Fruit fly (Drosophila melanogaster): Measurements from ENCODE around the gene Sf3a2.
A peak's percentile ranks its signal among the peaks of the same experiment; 100 is the strongest.

Sf3a2 gene

DNA sequence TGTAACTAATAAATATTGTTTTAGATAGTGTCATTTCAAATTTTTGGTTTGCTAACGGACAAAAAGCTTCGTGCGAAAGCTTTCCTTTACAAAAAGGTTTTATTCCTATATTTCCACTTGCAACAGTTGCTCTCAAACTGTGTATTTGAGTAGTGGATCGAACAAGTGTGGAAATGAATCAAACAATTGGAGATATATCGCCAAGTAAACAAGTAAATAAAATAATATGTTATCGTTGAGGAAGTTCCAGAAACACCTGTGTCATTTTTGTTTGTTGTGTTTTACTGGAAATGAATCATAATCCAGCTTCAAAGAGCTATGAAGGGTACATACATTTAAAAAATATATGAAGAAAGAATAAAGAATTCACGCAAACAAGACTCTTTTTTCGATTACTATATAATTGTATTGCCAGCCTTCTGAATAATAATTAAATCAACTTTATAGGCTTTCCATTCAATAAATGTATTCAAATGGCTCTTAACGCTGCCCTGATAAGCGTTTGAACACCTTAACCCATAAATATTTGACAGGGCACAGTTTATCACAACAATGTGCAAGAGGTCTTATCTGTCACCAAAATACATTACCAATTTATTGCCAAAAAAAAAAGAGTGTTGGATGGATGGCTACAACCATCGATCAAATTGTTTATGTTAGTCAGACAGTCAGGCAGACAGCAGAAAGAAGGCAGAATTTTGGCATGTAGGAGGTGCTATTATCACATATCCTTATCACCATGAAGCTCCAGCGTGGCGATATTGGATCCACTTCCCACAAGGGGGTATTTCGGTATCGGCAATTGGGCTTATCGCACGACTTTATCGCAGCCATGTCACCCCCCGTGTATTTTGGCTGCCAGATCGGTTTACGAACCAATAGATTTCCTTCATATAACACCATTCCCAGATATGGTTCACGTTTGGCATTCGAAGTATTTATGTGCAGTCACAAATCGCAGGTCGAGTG is 22.0 kb upstream of the Sf3a2 start:
- TF ChIP-seq D1 (tag; optimal IDR thresholded peaks at IDR 0.05) (peak; percentile 65), CG4496 (GFP tag; IDR thresholded peaks at IDR 0.05) (no peak)

DNA sequence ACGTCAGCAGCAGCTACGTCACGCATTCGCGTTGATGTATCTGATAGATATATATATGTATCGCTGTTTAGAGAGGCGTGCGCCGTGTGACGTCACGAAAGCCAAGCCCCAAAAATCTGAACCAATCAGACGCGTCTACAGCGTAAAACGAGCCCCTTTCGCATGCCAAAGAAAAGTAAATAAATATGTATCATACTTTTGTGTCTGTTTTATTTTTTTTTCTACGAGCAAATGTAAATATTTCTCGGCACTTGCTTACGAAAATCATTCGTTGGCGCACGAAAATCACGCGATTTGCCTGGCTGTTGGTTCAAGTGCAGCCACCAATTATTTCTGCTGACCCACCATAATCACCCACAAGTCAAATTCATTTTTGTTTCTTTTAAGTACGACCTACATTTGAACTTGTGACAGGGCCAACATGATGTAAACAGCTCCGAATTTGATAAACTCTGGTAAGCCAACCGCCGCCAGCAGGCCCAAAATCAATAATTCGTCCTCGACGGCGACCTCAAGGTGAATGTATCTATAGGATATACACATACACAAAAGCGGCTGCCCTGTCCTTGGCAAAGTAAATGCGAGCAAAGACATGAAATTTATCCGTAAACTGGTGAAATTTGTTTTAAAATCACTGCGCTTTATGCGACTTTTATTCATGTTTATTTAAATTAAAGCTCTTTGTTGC is 20.9 kb upstream of the Sf3a2 start:
- TF ChIP-seq CG15710 (tag; optimal IDR thresholded peaks at IDR 0.05) (no peak), CG14655 (GFP tag; optimal IDR thresholded peaks at IDR 0.05) (no peak), CG4496 (GFP tag; IDR thresholded peaks at IDR 0.05) (no peak), CG34367 (tag; optimal IDR thresholded peaks at IDR 0.05) (no peak), CG9948 (tag; optimal IDR thresholded peaks at IDR 0.05) (no peak), Pif1A (GFP tag; optimal IDR thresholded peaks at IDR 0.05) (no peak), CG13204 (GFP tag; optimal IDR thresholded peaks at IDR 0.05) (no peak), CG8301 (tag; optimal IDR thresholded peaks at IDR 0.05) (no peak), CG12605 (GFP tag; IDR thresholded peaks at IDR 0.05) (no peak), D1 (tag; optimal IDR thresholded peaks at IDR 0.05) (no peak), CG32121 (GFP tag; IDR thresholded peaks at IDR 0.05) (no peak), Pif1B (GFP tag; optimal IDR thresholded peaks at IDR 0.05) (no peak), Snoo (tag; optimal IDR thresholded peaks at IDR 0.05) (no peak), CG17806 (tag; optimal IDR thresholded peaks at IDR 0.05) (no peak), fd96Ca (GFP tag; IDR thresholded peaks at IDR 0.05) (no peak)

DNA sequence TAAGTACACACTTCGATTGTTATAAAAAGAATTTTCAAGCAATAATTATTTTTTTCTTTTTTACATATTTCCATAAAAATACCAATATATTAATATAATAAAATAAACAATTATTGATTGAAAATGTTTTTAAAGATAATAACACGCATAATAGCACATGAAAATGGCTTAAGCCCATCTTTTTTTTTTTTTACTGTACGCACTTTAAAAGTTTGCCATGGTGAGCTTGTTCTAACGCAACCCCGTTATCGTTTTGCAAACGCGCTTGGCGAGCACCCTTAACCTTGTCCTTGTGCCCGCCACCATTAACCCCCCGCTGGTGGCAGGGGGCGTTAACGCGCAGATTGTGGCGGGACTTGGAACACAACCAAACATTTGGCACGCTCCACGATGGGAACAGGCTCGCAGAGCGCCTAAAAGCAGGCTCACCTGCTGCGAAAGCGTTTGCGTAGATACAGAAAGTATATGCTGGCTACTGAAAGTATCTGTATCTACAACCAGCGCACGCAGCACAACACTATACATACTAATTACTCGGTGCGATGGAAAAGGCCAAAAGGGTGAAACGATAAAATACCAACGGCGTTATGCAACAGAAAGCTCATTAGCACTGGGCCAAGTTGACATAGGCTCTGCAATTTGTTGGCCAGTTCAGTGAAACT is 20.2 kb upstream of the Sf3a2 start:
- TF ChIP-seq EcR (GFP tag; optimal IDR thresholded peaks at IDR 0.05) (peak; percentile 11), CG17806 (tag; optimal IDR thresholded peaks at IDR 0.05) (peak; percentile 3), CG8159 (tag; optimal IDR thresholded peaks at IDR 0.05) (no peak), Snoo (tag; optimal IDR thresholded peaks at IDR 0.05) (no peak), CG4496 (GFP tag; IDR thresholded peaks at IDR 0.05) (peak; percentile 63; the same call in 2 of the 3 replicates), D1 (tag; optimal IDR thresholded peaks at IDR 0.05) (peak; percentile 67)

DNA sequence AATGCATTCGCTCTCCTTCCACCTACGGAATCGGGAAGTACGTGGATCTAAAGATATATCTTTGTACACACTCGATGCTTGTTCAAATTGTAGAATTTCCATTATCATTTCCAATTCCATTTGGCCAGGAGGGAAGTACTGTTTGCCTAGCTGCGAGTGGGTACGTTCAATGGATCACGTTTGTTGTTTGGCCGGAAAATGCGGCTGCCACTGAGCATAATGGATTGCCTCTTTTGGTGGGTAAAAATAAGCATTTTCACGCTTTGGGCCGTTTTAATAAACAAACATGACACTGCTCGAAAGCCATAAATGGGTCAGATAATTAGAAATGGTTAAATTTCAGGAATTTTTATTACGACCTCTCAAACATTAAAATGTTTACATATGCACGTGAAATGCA is 19.5 kb upstream of the Sf3a2 start:
- TF ChIP-seq D1 (tag; optimal IDR thresholded peaks at IDR 0.05) (no peak), CG8159 (tag; optimal IDR thresholded peaks at IDR 0.05) (no peak), CG10348 (GFP tag; IDR thresholded peaks at IDR 0.05) (no peak), CG12605 (GFP tag; IDR thresholded peaks at IDR 0.05) (no peak), CG14655 (GFP tag; optimal IDR thresholded peaks at IDR 0.05) (no peak), Ets98B (GFP tag; IDR thresholded peaks at IDR 0.05) (no peak), Pif1A (GFP tag; optimal IDR thresholded peaks at IDR 0.05) (no peak), CG17806 (tag; optimal IDR thresholded peaks at IDR 0.05) (no peak), rn (GFP tag; IDR thresholded peaks at IDR 0.05) (no peak), Snoo (tag; optimal IDR thresholded peaks at IDR 0.05) (no peak), CG34367 (tag; optimal IDR thresholded peaks at IDR 0.05) (no peak), CG9948 (tag; optimal IDR thresholded peaks at IDR 0.05) (no peak), CG4496 (GFP tag; IDR thresholded peaks at IDR 0.05) (no peak), gl (tag; optimal IDR thresholded peaks at IDR 0.05) (no peak), CG32121 (GFP tag; IDR thresholded peaks at IDR 0.05) (no peak), fd96Ca (GFP tag; IDR thresholded peaks at IDR 0.05) (no peak), EcR (GFP tag; optimal IDR thresholded peaks at IDR 0.05) (no peak), Pif1B (GFP tag; optimal IDR thresholded peaks at IDR 0.05) (no peak)

DNA sequence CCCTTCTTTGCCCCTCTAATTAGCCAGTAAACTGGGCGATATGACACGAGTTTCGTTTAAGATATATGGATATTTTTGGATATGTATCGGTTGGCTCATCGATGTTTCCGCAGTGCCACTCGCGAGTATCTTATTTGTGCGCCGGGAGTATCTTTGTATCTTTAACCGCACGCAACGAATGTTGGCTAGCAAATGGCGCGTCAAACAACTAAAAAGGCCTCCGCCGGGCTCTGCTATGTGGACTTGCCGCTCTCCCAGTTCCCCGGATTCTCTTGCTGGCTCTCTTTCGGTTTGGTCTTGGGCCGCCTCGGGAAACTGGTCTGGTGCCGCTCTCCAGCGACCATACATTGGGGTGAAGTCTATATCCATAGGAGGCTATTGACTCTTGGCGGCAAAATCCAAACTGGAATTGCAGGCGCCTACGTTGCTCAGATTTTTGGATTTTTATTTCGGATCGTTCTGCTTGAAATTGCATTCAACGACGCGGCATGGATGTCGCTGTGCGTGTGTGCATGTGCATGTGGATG is 18.6 kb upstream of the Sf3a2 start:
- TF ChIP-seq fd96Ca (GFP tag; IDR thresholded peaks at IDR 0.05) (no peak; the same call in 2 of the 3 replicates), Pif1B (GFP tag; optimal IDR thresholded peaks at IDR 0.05) (no peak), D1 (tag; optimal IDR thresholded peaks at IDR 0.05) (no peak), CG10348 (GFP tag; IDR thresholded peaks at IDR 0.05) (no peak), CG12605 (GFP tag; IDR thresholded peaks at IDR 0.05) (peak; percentile 55; the same call in 1 of the 2 replicates), CG34367 (tag; optimal IDR thresholded peaks at IDR 0.05) (no peak), CG32121 (GFP tag; IDR thresholded peaks at IDR 0.05) (peak; percentile 65), gl (tag; optimal IDR thresholded peaks at IDR 0.05) (no peak), Ets98B (GFP tag; IDR thresholded peaks at IDR 0.05) (peak; percentile 61; the same call in 1 of the 2 replicates), EcR (GFP tag; optimal IDR thresholded peaks at IDR 0.05) (peak; percentile 99), CG14655 (GFP tag; optimal IDR thresholded peaks at IDR 0.05) (no peak), Pif1A (GFP tag; optimal IDR thresholded peaks at IDR 0.05) (no peak), CG15710 (tag; optimal IDR thresholded peaks at IDR 0.05) (no peak), CG13204 (GFP tag; optimal IDR thresholded peaks at IDR 0.05) (peak; percentile 64), CG17806 (tag; optimal IDR thresholded peaks at IDR 0.05) (no peak), Snoo (tag; optimal IDR thresholded peaks at IDR 0.05) (peak; percentile 8), CG4496 (GFP tag; IDR thresholded peaks at IDR 0.05) (peak; percentile 55; the same call in 2 of the 3 replicates), CG9948 (tag; optimal IDR thresholded peaks at IDR 0.05) (no peak), rn (GFP tag; IDR thresholded peaks at IDR 0.05) (no peak), CG8159 (tag; optimal IDR thresholded peaks at IDR 0.05) (no peak), CG8301 (tag; optimal IDR thresholded peaks at IDR 0.05) (peak; percentile 12)
